Worm (Caenorhabditis elegans): ENCODE results near the gene lgc-57.

DNA sequence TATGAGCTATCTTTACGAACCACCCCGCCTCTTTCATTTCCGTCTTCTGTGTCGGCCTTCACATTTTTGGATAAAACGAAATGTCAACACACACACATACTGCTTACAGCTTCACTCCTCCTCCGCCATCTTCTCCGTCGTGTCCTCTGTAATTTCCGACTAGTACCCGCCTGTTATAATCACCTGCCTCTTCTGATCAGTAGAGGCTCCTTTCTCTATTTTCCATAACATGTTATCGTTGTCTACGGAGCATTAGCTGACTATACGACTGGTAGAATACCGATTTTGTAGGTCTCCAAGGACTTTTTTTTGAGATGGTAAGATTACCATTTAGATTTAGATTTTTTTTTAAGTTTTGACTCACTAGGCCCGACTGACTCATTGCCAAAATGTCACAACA, 9.9 kb upstream of the lgc-57 start:
- TF ChIP-seq hmbx-1 (tag; optimal IDR thresholded peaks at IDR 0.05) (no peak), ama-1 (optimal IDR thresholded peaks at IDR 0.05) (no peak)
